Fruit fly (Drosophila melanogaster) whole organism: Measurements from ENCODE around the gene ZIPIC.

Experiments used
- pan ChIP-seq: fragments of >200 bp; optimal IDR thresholded peaks from 2 replicates; lab custom pipeline; 2017
- psq ChIP-seq: fragments of >200 bp; optimal IDR thresholded peaks from 2 replicates; lab custom pipeline; 2017

DNA sequence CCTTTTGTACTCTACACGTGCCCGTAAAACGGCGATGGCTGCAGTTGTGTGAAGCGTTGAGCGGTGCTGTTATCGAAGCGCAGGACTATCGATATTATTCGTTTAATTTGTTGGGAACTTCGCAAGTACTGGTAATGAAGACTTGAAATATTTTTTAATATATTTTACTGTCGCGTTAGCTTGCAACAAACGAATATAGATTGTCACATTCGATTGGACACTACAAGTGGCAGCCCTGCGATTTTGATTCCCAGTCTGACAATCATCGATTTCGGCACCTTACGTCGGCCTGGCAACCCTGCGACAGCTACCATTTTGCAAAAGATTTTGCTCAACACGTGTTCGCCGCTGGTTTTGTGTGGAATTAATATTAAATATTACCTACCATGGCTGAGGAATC lies 32.0 kb downstream of the ZIPIC start, which contains the start of the genes Nlp and Nph:
- TF ChIP-seq pan (lab: Kevin White, UChicago) (no peak), psq (lab: Kevin White, UChicago) (no peak)
